Fruit fly (Drosophila melanogaster): ENCODE data around the gene CG34452.

CG34452 gene

DNA sequence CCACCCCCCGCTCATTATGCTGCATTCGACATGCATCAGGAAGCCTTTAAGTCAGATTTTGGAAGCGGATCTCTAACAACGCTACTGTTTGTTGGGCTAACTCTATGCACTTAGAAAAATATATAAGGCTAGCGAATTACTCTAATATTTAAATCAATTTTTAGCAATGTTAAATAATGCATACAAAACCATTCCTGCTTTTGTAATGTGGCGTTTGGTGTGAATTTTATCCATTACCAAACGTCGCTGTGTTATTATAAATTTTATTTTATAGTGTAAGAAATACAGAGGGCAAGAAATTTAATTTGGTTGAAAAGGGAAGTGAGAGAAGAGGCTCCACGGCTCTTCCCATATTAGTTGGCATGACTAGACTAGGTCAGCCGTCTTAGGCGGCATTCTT lies 14.9 kb downstream of the CG34452 start (continued):
- peak in 1 of 2 experiments; percentile 19 for TF ChIP-seq Pdp1 (GFP tag; optimal IDR thresholded peaks at IDR 0.05)
- no peak for TF ChIP-seq Nf-YA (GFP tag; IDR thresholded peaks at IDR 0.05)
- TF ChIP-seq CG4820 (GFP tag; optimal IDR thresholded peaks at IDR 0.05): peak; percentile 6
- peak; percentile 11 for TF ChIP-seq CG17359 (tag; optimal IDR thresholded peaks at IDR 0.05)
- TF ChIP-seq CG2202 (tag; optimal IDR thresholded peaks at IDR 0.05): peak; percentile 30
- no peak for TF ChIP-seq CG3838 (GFP tag; optimal IDR thresholded peaks at IDR 0.05)
- peak; percentile 35; the same call in 1 of the 3 replicates for TF ChIP-seq zfh1 (GFP tag; IDR thresholded peaks at IDR 0.05)
- TF ChIP-seq CG15011 (GFP tag; optimal IDR thresholded peaks at IDR 0.05): no peak
- no peak for TF ChIP-seq sr (GFP tag; IDR thresholded peaks at IDR 0.05)
- peak; percentile 13 for TF ChIP-seq CG1529 (GFP tag; optimal IDR thresholded peaks at IDR 0.05)
- no peak for TF ChIP-seq NfI (GFP tag; optimal IDR thresholded peaks at IDR 0.05)
- TF ChIP-seq CG7745 (tag; optimal IDR thresholded peaks at IDR 0.05): peak; percentile 3
- peak; percentile 35 for TF ChIP-seq CG15601 (tag; optimal IDR thresholded peaks at IDR 0.05)
- peak; percentile 11 for TF ChIP-seq CG10209 (GFP tag; optimal IDR thresholded peaks at IDR 0.05)
- no peak for TF ChIP-seq Elba2 (GFP tag; optimal IDR thresholded peaks at IDR 0.05)
- TF ChIP-seq gcm (GFP tag; optimal IDR thresholded peaks at IDR 0.05): peak; percentile 38

- TF ChIP-seq sc (optimal IDR thresholded peaks at IDR 0.05) (no peak), sc (GFP tag; optimal IDR thresholded peaks at IDR 0.05) (no peak), pros (GFP tag; optimal IDR thresholded peaks at IDR 0.05) (no peak), CG31441 (GFP tag; IDR thresholded peaks at IDR 0.05) (peak; percentile 48), CG10959 (GFP tag; IDR thresholded peaks at IDR 0.05) (peak; percentile 48; the same call in 1 of the 2 replicates), nerfin-1 (tag; optimal IDR thresholded peaks at IDR 0.05) (no peak), Asciz (GFP tag; optimal IDR thresholded peaks at IDR 0.05) (no peak), CG10267 (tag; optimal IDR thresholded peaks at IDR 0.05) (peak; percentile 62), Oli (tag; optimal IDR thresholded peaks at IDR 0.05) (no peak), onecut (GFP tag; IDR thresholded peaks at IDR 0.05) (no peak), D19A (tag; optimal IDR thresholded peaks at IDR 0.05) (peak; percentile 34), gem (tag; optimal IDR thresholded peaks at IDR 0.05) (peak; percentile 62), az2 (GFP tag; optimal IDR thresholded peaks at IDR 0.05) (peak; percentile 12), CG31365 (tag; optimal IDR thresholded peaks at IDR 0.05) (no peak), CG4404 (GFP tag; IDR thresholded peaks at IDR 0.05) (peak; percentile 69), B-H2 (GFP tag; optimal IDR thresholded peaks at IDR 0.05) (no peak), fru (optimal IDR thresholded peaks at IDR 0.05) (no peak), CG12391 (tag; optimal IDR thresholded peaks at IDR 0.05) (peak; percentile 54), phol (tag; optimal IDR thresholded peaks at IDR 0.05) (peak; percentile 48), ash1 (GFP tag; optimal IDR thresholded peaks at IDR 0.05) (no peak), CG17912 (GFP tag; optimal IDR thresholded peaks at IDR 0.05) (no peak), ind (GFP tag; optimal IDR thresholded peaks at IDR 0.05) (no peak), CG7745 (tag; optimal IDR thresholded peaks at IDR 0.05) (no peak), CG15514 (GFP tag; optimal IDR thresholded peaks at IDR 0.05) (no peak), CG5180 (GFP tag; optimal IDR thresholded peaks at IDR 0.05) (no peak), CG4730 (GFP tag; IDR thresholded peaks at IDR 0.05) (no peak), Hmr (GFP tag; optimal IDR thresholded peaks at IDR 0.05) (no peak), CG11560 (tag; IDR thresholded peaks at IDR 0.05) (no peak), CG5953 (GFP tag; IDR thresholded peaks at IDR 0.05) (no peak), Spps (tag; optimal IDR thresholded peaks at IDR 0.05) (peak; percentile 10), CG2712 (tag; optimal IDR thresholded peaks at IDR 0.05) (peak; percentile 74), CG18262 (tag; optimal IDR thresholded peaks at IDR 0.05) (peak; percentile 81), CG6813 (GFP tag; optimal IDR thresholded peaks at IDR 0.05) (peak; percentile 25), gcm2 (GFP tag; optimal IDR thresholded peaks at IDR 0.05) (no peak), lmd (GFP tag; IDR thresholded peaks at IDR 0.05) (no peak), GATAe (GFP tag; conservative IDR thresholded peaks at IDR 0.05) (no peak)
These were observed 17.2 kb downstream of the CG34452 start for dm6 chr3L:15670455-15670854.
